Worm (Caenorhabditis elegans) whole organism, young adult: ENCODE data around the gene Y97E10AR.3.

Source experiments
- B0019.2 ChIP-seq: fragments of 200-800 bp; sonication (Bioruptor generic); conservative IDR thresholded peaks from 2 replicates; pipeline ENCODE4 v1.3.6; 2022; ENCODE audit warnings: missing genetic modification reagents, missing genetic modification characterization, missing compliant biosample characterization
- C17E4.6 ChIP-seq: fragments of 200-800 bp; sonication (Bioruptor generic); IDR thresholded peaks from 2 replicates; pipeline ENCODE4 v1.3.6; 2022; ENCODE audit warnings: missing genetic modification reagents, missing genetic modification characterization, missing compliant biosample characterization
- F22D6.2 ChIP-seq: sonication (generic microtip); optimal IDR thresholded peaks from 2 replicates; lab custom pipeline; 2016; ENCODE audit warnings: mild to moderate bottlenecking, missing genetic modification characterization, missing compliant biosample characterization
- T07F8.4 ChIP-seq: sonication (generic microtip); optimal IDR thresholded peaks from 2 replicates; lab custom pipeline; 2016; ENCODE audit warnings: mild to moderate bottlenecking, missing genetic modification characterization, moderate library complexity, missing compliant biosample characterization
- T26A5.8 ChIP-seq: sonication (generic microtip); optimal IDR thresholded peaks from 2 replicates; lab custom pipeline; 2016; ENCODE audit warnings: missing genetic modification characterization, missing compliant biosample characterization
- aptf-2 ChIP-seq: fragments of 200-800 bp; sonication (Bioruptor generic); conservative IDR thresholded peaks from 2 replicates; pipeline ENCODE4 v1.3.6; 2022; ENCODE audit warnings: missing genetic modification reagents, missing genetic modification characterization, missing compliant biosample characterization
- athp-1 ChIP-seq: sonication (generic microtip); optimal IDR thresholded peaks from 2 replicates; lab custom pipeline; 2017; ENCODE audit warnings: mild to moderate bottlenecking, missing genetic modification characterization, missing compliant biosample characterization
- ccch-3 ChIP-seq: fragments of 200-800 bp; sonication (Bioruptor generic); optimal IDR thresholded peaks from 2 replicates; lab custom pipeline; 2018; ENCODE audit warnings: mild to moderate bottlenecking, missing genetic modification characterization, missing compliant biosample characterization
- hlh-12 ChIP-seq: sonication (generic microtip); optimal IDR thresholded peaks from 2 replicates; lab custom pipeline; 2016; ENCODE audit warnings: missing genetic modification characterization, missing compliant biosample characterization
- hrde-1 ChIP-seq: sonication (generic microtip); optimal IDR thresholded peaks from 2 replicates; lab custom pipeline; 2016; ENCODE audit warnings: missing genetic modification characterization, mild to moderate bottlenecking, missing compliant biosample characterization, moderate library complexity, missing genotype, missing genetic modification reagents, borderline replicate concordance
- let-607 ChIP-seq, 2 experiments: fragments of 200-800 bp in 1 of 2; sonication (Bioruptor generic) in 1 of 2; sonication (generic microtip) in 1 of 2; optimal IDR thresholded peaks; 2 replicates each; lab custom pipeline; 2016 to 2018; ENCODE audit warnings: mild to moderate bottlenecking in 2 of 2, missing compliant biosample characterization in 2 of 2, missing genetic modification characterization in 2 of 2, moderate library complexity in 2 of 2, missing genotype in 1 of 2
- lin-26 ChIP-seq: fragments of 200-800 bp; sonication (Bioruptor generic); IDR thresholded peaks from 2 replicates; pipeline ENCODE4 v1.3.6; 2022; ENCODE audit warnings: missing genetic modification reagents, missing genetic modification characterization, missing compliant biosample characterization
- lin-35 ChIP-seq, 3 experiments: fragments of 150-350 bp in 2 of 3; sonication (generic microtip) in 1 of 3; optimal IDR thresholded peaks; 2 replicates each; lab custom pipeline; 2014 to 2018; ENCODE audit warnings: missing biosample characterization in 3 of 3, missing genetic modification characterization in 3 of 3, missing genetic modification reagents in 3 of 3
- lin-40 ChIP-seq: sonication (generic microtip); optimal IDR thresholded peaks from 2 replicates; lab custom pipeline; 2016; ENCODE audit warnings: missing genetic modification characterization, mild to moderate bottlenecking, missing compliant biosample characterization, missing genotype, missing genetic modification reagents
- lir-1 ChIP-seq: fragments of 200-800 bp; sonication (Bioruptor generic); conservative IDR thresholded peaks from 2 replicates; pipeline ENCODE4 v1.3.6; 2022; ENCODE audit warnings: missing genetic modification reagents, missing genetic modification characterization, missing compliant biosample characterization
- lsl-1 ChIP-seq: fragments of 200-800 bp; sonication (Bioruptor generic); optimal IDR thresholded peaks from 2 replicates; lab custom pipeline; 2018; ENCODE audit warnings: mild to moderate bottlenecking, missing genetic modification characterization, moderate library complexity, missing compliant biosample characterization
- mel-28 ChIP-seq: sonication (generic microtip); optimal IDR thresholded peaks from 2 replicates; lab custom pipeline; 2016; ENCODE audit warnings: borderline replicate concordance, mild to moderate bottlenecking, missing genetic modification characterization, missing compliant biosample characterization
- nfya-1 ChIP-seq: sonication (generic microtip); optimal IDR thresholded peaks from 2 replicates; lab custom pipeline; 2017; ENCODE audit warnings: antibody characterized with exemption, missing compliant biosample characterization, missing genetic modification characterization, borderline replicate concordance; ENCODE audit not compliant: insufficient read depth
- nhr-90 ChIP-seq: sonication (generic microtip); optimal IDR thresholded peaks from 2 replicates; lab custom pipeline; 2016; ENCODE audit warnings: missing genotype, mild to moderate bottlenecking, missing genetic modification characterization, missing compliant biosample characterization
- pbrm-1 ChIP-seq: fragments of 200-800 bp; sonication (Bioruptor generic); IDR thresholded peaks from 2 replicates; pipeline ENCODE4 v1.3.6; 2022; ENCODE audit warnings: missing genetic modification reagents, missing genetic modification characterization, missing compliant biosample characterization
- somi-1 ChIP-seq: fragments of 200-800 bp; sonication (Bioruptor generic); optimal IDR thresholded peaks from 2 replicates; lab custom pipeline; 2018; ENCODE audit warnings: mild to moderate bottlenecking, missing genetic modification characterization, missing compliant biosample characterization
- unc-130 ChIP-seq: sonication (generic microtip); optimal IDR thresholded peaks from 2 replicates; lab custom pipeline; 2016; ENCODE audit warnings: missing genetic modification reagents, missing genetic modification characterization, missing compliant biosample characterization
- zfh-2 ChIP-seq: fragments of 200-800 bp; sonication (Bioruptor generic); conservative IDR thresholded peaks from 2 replicates; pipeline ENCODE4 v1.3.6; 2022; ENCODE audit warnings: missing genetic modification reagents, missing genetic modification characterization, missing compliant biosample characterization
- ztf-25 ChIP-seq: fragments of 200-800 bp; sonication (Bioruptor generic); IDR thresholded peaks from 2 replicates; pipeline ENCODE4 v1.3.6; 2022; ENCODE audit warnings: missing genetic modification reagents, missing genetic modification characterization, missing compliant biosample characterization

Gene Y97E10AR.3

DNA sequence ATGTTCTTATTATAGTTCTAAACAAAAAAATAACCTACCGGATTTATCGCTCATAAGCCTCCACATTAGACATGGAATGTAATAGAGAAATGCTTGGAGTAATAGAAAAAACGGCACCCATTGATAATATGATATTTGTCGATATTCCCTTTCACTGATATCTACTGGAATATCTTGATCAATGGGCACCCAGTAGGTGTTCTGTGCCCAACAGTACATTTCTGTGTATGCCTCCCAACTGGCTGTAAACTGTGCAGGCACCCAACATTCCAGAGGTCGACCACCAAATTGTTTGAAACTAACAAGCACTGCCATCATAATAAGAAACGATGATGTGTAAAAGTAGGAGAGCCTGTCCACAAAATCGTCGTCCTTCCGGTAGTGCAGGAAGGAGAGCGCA is 42.9 kb downstream of the Y97E10AR.3 start:
- TF ChIP-seq hlh-12 (tag; lab: Kevin White, UChicago) (no peak), C17E4.6 (GFP tag; lab: Robert Waterston, UW) (no peak), F22D6.2 (tag; lab: Kevin White, UChicago) (no peak), ztf-25 (GFP tag; lab: Robert Waterston, UW) (no peak), B0019.2 (GFP tag; lab: Robert Waterston, UW) (no peak), nhr-90 (tag; lab: Kevin White, UChicago) (no peak), zfh-2 (GFP tag; lab: Robert Waterston, UW) (no peak), lsl-1 (no peak), lin-40 (tag; lab: Kevin White, UChicago) (no peak), lin-35 (GFP tag; optimal IDR thresholded peaks at IDR 0.05; lab: Kevin White, UChicago) (no peak)

DNA sequence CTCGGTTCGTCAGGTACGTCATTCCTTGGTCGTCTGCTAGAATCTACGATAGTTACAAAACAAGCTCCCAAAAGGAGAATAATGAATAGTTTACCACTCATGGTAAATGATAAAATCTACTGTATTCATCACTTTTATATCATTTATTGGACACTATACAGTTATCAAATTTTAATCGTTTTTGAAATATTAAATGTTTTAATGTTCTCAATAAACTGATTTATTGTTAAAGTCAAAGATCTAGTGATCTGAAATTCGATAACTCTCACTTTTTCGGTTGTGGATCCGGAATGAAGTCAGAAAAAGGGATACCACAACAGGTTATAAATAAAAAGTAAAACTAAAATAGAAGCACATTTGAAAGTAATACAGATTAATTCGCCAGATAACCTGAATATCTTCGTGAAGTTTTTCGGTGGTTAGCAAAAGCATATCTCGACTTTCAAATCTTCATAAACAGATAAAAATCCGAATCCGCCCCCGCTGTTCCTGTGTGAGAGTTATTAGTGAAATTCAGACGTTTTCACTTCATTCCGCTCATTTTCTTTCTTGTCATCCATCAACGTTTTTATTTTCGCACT is 48.5 kb downstream of the Y97E10AR.3 start, which contains the start of the genes clec-217 and F26D11.2:
TSS of gene clec-217 (minus strand) at position 101 of the 581 bp plus-strand sequence.
TSS of gene F26D11.2 (plus strand) at position 531 of the 581 bp plus-strand sequence.
- TF ChIP-seq mel-28 (tag; lab: Kevin White, UChicago) (no peak), ccch-3 (GFP tag; lab: Kevin White, UChicago) (no peak), athp-1 (tag; lab: Kevin White, UChicago) (no peak)

ce11 chrV:7956218-7956617 is 51.1 kb downstream of the Y97E10AR.3 start, which contains the start of gene pals-34:
Gene pals-34, minus strand, starts transcription at chrV:7956497.
- no peak for TF ChIP-seq unc-130 (GFP tag; lab: Kevin White, UChicago)
- no peak for TF ChIP-seq aptf-2
- no peak for TF ChIP-seq let-607 (tag; optimal IDR thresholded peaks at IDR 0.05; lab: Kevin White, UChicago)
- TF ChIP-seq T26A5.8 (tag; lab: Kevin White, UChicago): no peak
- TF ChIP-seq somi-1 (GFP tag; lab: Kevin White, UChicago): no peak
- TF ChIP-seq T07F8.4 (tag; lab: Kevin White, UChicago): no peak
- TF ChIP-seq hrde-1 (tag; lab: Kevin White, UChicago): no peak
- no peak for TF ChIP-seq pbrm-1 (GFP tag; lab: Robert Waterston, UW)
- TF ChIP-seq nfya-1: no peak
- no peak for TF ChIP-seq lin-26 (GFP tag; lab: Robert Waterston, UW)
- TF ChIP-seq lir-1 (GFP tag; lab: Robert Waterston, UW): no peak
